Fruit fly (Drosophila melanogaster) whole organism, embryonic: ENCODE data around the gene Or85a.
A peak's percentile ranks its signal among the peaks of the same experiment; 100 is the strongest.

Experiments
- B-H1 ChIP-seq: fragments of 200-800 bp; sonication (Bioruptor generic); IDR thresholded peaks from 3 replicates; pipeline ENCODE4 v1.3.6; 2022; ENCODE audit warnings: missing biosample characterization, missing genetic modification characterization
- Bgb ChIP-seq: fragments of 200-800 bp; sonication (Bioruptor generic); IDR thresholded peaks from 2 replicates; pipeline ENCODE4 v1.3.6; 2022; ENCODE audit warnings: missing biosample characterization, missing genetic modification characterization; ENCODE audit not compliant: partially characterized antibody
- Bteb2 ChIP-seq: fragments of 200-800 bp; sonication (Bioruptor generic); optimal IDR thresholded peaks from 2 replicates; lab custom pipeline; 2016; ENCODE audit warnings: missing biosample characterization, missing genetic modification characterization
- CG10267 ChIP-seq: fragments of 200-800 bp; sonication (Bioruptor generic); optimal IDR thresholded peaks from 2 replicates; lab custom pipeline; 2018; ENCODE audit warnings: missing biosample characterization, mild to moderate bottlenecking, missing genetic modification characterization, moderate library complexity
- CG11085 ChIP-seq: fragments of 200-800 bp; sonication (Bioruptor generic); IDR thresholded peaks from 2 replicates; pipeline ENCODE4 v1.3.6; 2022; ENCODE audit warnings: missing biosample characterization, missing genetic modification characterization
- CG13287 ChIP-seq: fragments of 200-800 bp; sonication (Bioruptor generic); IDR thresholded peaks from 2 replicates; pipeline ENCODE4 v1.3.6; 2022; ENCODE audit warnings: missing biosample characterization, missing genetic modification characterization; ENCODE audit not compliant: partially characterized antibody
- CG14441 ChIP-seq: fragments of 200-800 bp; sonication (Bioruptor generic); IDR thresholded peaks from 2 replicates; pipeline ENCODE4 v1.3.6; 2022; ENCODE audit warnings: missing biosample characterization, missing genetic modification characterization
- CG15601 ChIP-seq: fragments of 200-800 bp; sonication (Bioruptor generic); optimal IDR thresholded peaks from 3 replicates; lab custom pipeline; 2019; ENCODE audit warnings: missing biosample characterization, mild to moderate bottlenecking, missing genetic modification characterization, moderate library complexity
- CG1603 ChIP-seq: fragments of 200-800 bp; sonication (Bioruptor generic); optimal IDR thresholded peaks from 2 replicates; lab custom pipeline; 2019; ENCODE audit warnings: missing biosample characterization, mild to moderate bottlenecking, missing genetic modification characterization, moderate library complexity
- CG16813 ChIP-seq: fragments of 200-800 bp; sonication (Bioruptor generic); IDR thresholded peaks from 3 replicates; pipeline ENCODE4 v1.3.6; 2022; ENCODE audit warnings: missing biosample characterization, missing genetic modification characterization; ENCODE audit not compliant: partially characterized antibody
- CG17612 ChIP-seq: fragments of 200-800 bp; sonication (Bioruptor generic); IDR thresholded peaks from 2 replicates; pipeline ENCODE4 v1.3.6; 2022; ENCODE audit warnings: missing biosample characterization, missing genetic modification characterization
- CG18011 ChIP-seq: fragments of 200-800 bp; sonication (Bioruptor generic); optimal IDR thresholded peaks from 2 replicates; lab custom pipeline; 2017; ENCODE audit warnings: missing biosample characterization, missing genetic modification characterization, mild to moderate bottlenecking, moderate library complexity, missing genotype
- CG18599 ChIP-seq: fragments of 200-800 bp; sonication (Bioruptor generic); optimal IDR thresholded peaks from 3 replicates; lab custom pipeline; 2017; ENCODE audit warnings: missing biosample characterization, missing genetic modification characterization, mild to moderate bottlenecking, moderate library complexity, missing genetic modification reagents
- CG2712 ChIP-seq: fragments of 200-800 bp; optimal IDR thresholded peaks from 3 replicates; lab custom pipeline; 2019; ENCODE audit warnings: missing biosample characterization, mild to moderate bottlenecking, missing genetic modification characterization, moderate library complexity
- CG32767 ChIP-seq: fragments of 200-800 bp; sonication (Bioruptor generic); IDR thresholded peaks from 2 replicates; pipeline ENCODE4 v1.3.6; 2022; ENCODE audit warnings: missing biosample characterization, missing genetic modification characterization
- CG4404 ChIP-seq: fragments of 200-800 bp; sonication (Bioruptor generic); IDR thresholded peaks from 2 replicates; pipeline ENCODE4 v1.3.6; 2022; ENCODE audit warnings: missing biosample characterization, missing genetic modification characterization
- CG4617 ChIP-seq: fragments of 200-800 bp; sonication (Bioruptor generic); optimal IDR thresholded peaks from 3 replicates; lab custom pipeline; 2016; ENCODE audit warnings: missing biosample characterization, missing genetic modification characterization, borderline replicate concordance
- CG5953 ChIP-seq: fragments of 200-800 bp; sonication (Bioruptor generic); IDR thresholded peaks from 2 replicates; pipeline ENCODE4 v1.3.6; 2022; ENCODE audit warnings: missing biosample characterization, missing genetic modification characterization
- CG7963 ChIP-seq: fragments of 200-800 bp; sonication (Bioruptor generic); IDR thresholded peaks from 3 replicates; pipeline ENCODE4 v1.3.6; 2022; ENCODE audit warnings: missing biosample characterization, missing genetic modification characterization; ENCODE audit not compliant: partially characterized antibody
- CG8478 ChIP-seq: fragments of >200 bp; optimal IDR thresholded peaks from 2 replicates; lab custom pipeline; 2018
- CG9215 ChIP-seq: fragments of 200-800 bp; sonication (Bioruptor generic); IDR thresholded peaks from 2 replicates; pipeline ENCODE4 v1.3.6; 2022; ENCODE audit warnings: missing biosample characterization, missing genetic modification characterization
- CG9797 ChIP-seq: fragments of 200-800 bp; sonication (Bioruptor generic); optimal IDR thresholded peaks from 3 replicates; lab custom pipeline; 2018; ENCODE audit warnings: missing biosample characterization, mild to moderate bottlenecking, missing genetic modification characterization
- Camta ChIP-seq: fragments of 200-800 bp; sonication (Bioruptor generic); optimal IDR thresholded peaks from 2 replicates; lab custom pipeline; 2016; ENCODE audit warnings: missing biosample characterization, missing genetic modification characterization
- Dek ChIP-seq: fragments of 200-800 bp; sonication (Bioruptor generic); optimal IDR thresholded peaks from 3 replicates; lab custom pipeline; 2019; ENCODE audit warnings: missing biosample characterization, mild to moderate bottlenecking, missing genetic modification characterization, moderate library complexity
- Dll ChIP-seq: fragments of 200-800 bp; sonication (Bioruptor generic); IDR thresholded peaks from 4 replicates; pipeline ENCODE4 v1.3.6; 2022; ENCODE audit warnings: missing biosample characterization, missing genetic modification characterization; ENCODE audit not compliant: partially characterized antibody
- E2f2 ChIP-seq: fragments of 200-800 bp; sonication (Bioruptor generic); IDR thresholded peaks from 2 replicates; pipeline ENCODE4 v1.3.6; 2022; ENCODE audit warnings: missing biosample characterization, missing genetic modification characterization
- Gug ChIP-seq: fragments of 200-800 bp; sonication (Bioruptor generic); IDR thresholded peaks from 4 replicates; pipeline ENCODE4 v1.3.6; 2022; ENCODE audit warnings: missing biosample characterization, missing genetic modification characterization
- Lim3 ChIP-seq: fragments of 200-800 bp; sonication (Bioruptor generic); IDR thresholded peaks from 2 replicates; pipeline ENCODE4 v1.3.6; 2022; ENCODE audit warnings: missing biosample characterization, missing genetic modification characterization
- Myb ChIP-seq: fragments of 200-800 bp; sonication (Bioruptor generic); optimal IDR thresholded peaks from 2 replicates; lab custom pipeline; 2016; ENCODE audit warnings: missing biosample characterization, missing genetic modification characterization
- Ravus ChIP-seq: fragments of 200-800 bp; sonication (Bioruptor generic); IDR thresholded peaks from 2 replicates; pipeline ENCODE4 v1.3.6; 2022; ENCODE audit warnings: missing biosample characterization, missing genetic modification characterization
- Rx ChIP-seq: fragments of 200-800 bp; sonication (Bioruptor generic); IDR thresholded peaks from 2 replicates; pipeline ENCODE4 v1.3.6; 2022; ENCODE audit warnings: missing biosample characterization, missing genetic modification characterization
- Spps ChIP-seq: fragments of 200-800 bp; sonication (Bioruptor generic); optimal IDR thresholded peaks from 2 replicates; lab custom pipeline; 2018; ENCODE audit warnings: missing biosample characterization, mild to moderate bottlenecking, missing genetic modification characterization
- Sry-δ ChIP-seq: fragments of 200-800 bp; sonication (Bioruptor generic); optimal IDR thresholded peaks from 2 replicates; lab custom pipeline; 2016; ENCODE audit warnings: missing biosample characterization, missing genetic modification characterization
- ab ChIP-seq: fragments of 200-800 bp; sonication (Bioruptor generic); optimal IDR thresholded peaks from 2 replicates; lab custom pipeline; 2016; ENCODE audit warnings: missing biosample characterization, missing genetic modification characterization
- az2 ChIP-seq: fragments of 200-800 bp; sonication (Bioruptor generic); optimal IDR thresholded peaks from 3 replicates; lab custom pipeline; 2016; ENCODE audit warnings: missing biosample characterization, missing genetic modification characterization
- bbx ChIP-seq: fragments of 200-800 bp; sonication (Bioruptor generic); IDR thresholded peaks from 2 replicates; pipeline ENCODE4 v1.3.6; 2022; ENCODE audit warnings: missing biosample characterization, missing genetic modification characterization; ENCODE audit not compliant: partially characterized antibody
- br ChIP-seq: fragments of >200 bp; optimal IDR thresholded peaks from 2 replicates; lab custom pipeline; 2017
- ci ChIP-seq: fragments of 200-800 bp; sonication (Bioruptor generic); IDR thresholded peaks from 3 replicates; pipeline ENCODE4 v1.3.6; 2022; ENCODE audit warnings: missing biosample characterization, missing genetic modification characterization
- gem ChIP-seq: fragments of 200-800 bp; sonication (Bioruptor generic); optimal IDR thresholded peaks from 2 replicates; lab custom pipeline; 2019; ENCODE audit warnings: missing biosample characterization, mild to moderate bottlenecking, missing genetic modification characterization, moderate library complexity
- gfzf ChIP-seq: fragments of 200-800 bp; sonication (Bioruptor generic); optimal IDR thresholded peaks from 2 replicates; lab custom pipeline; 2016; ENCODE audit warnings: missing biosample characterization, mild to moderate bottlenecking, missing genetic modification characterization, moderate library complexity
- grn ChIP-seq: fragments of 200-800 bp; sonication (Bioruptor generic); optimal IDR thresholded peaks from 3 replicates; lab custom pipeline; 2017; ENCODE audit warnings: missing biosample characterization, missing genetic modification characterization
- hb ChIP-seq: fragments of 200-800 bp; sonication (Bioruptor generic); IDR thresholded peaks from 3 replicates; pipeline ENCODE4 v1.3.6; 2022; ENCODE audit warnings: missing biosample characterization, missing genetic modification characterization; ENCODE audit not compliant: partially characterized antibody
- hbn ChIP-seq: fragments of 200-800 bp; sonication (Bioruptor generic); IDR thresholded peaks from 2 replicates; pipeline ENCODE4 v1.3.6; 2022; ENCODE audit warnings: missing biosample characterization, missing genetic modification characterization; ENCODE audit not compliant: partially characterized antibody
- lbe ChIP-seq: fragments of 200-800 bp; sonication (Bioruptor generic); optimal IDR thresholded peaks from 2 replicates; lab custom pipeline; 2016; ENCODE audit warnings: missing biosample characterization, mild to moderate bottlenecking, missing genetic modification characterization
- mirr ChIP-seq: fragments of 200-800 bp; sonication (Bioruptor generic); optimal IDR thresholded peaks from 3 replicates; lab custom pipeline; 2018; ENCODE audit warnings: missing biosample characterization, mild to moderate bottlenecking, missing genetic modification characterization
- nmo ChIP-seq: fragments of 200-800 bp; sonication (Bioruptor generic); optimal IDR thresholded peaks from 2 replicates; lab custom pipeline; 2018; ENCODE audit warnings: missing biosample characterization, mild to moderate bottlenecking, missing genetic modification characterization, moderate library complexity
- sqz ChIP-seq: fragments of 200-800 bp; sonication (Bioruptor generic); optimal IDR thresholded peaks from 3 replicates; lab custom pipeline; 2018; ENCODE audit warnings: missing biosample characterization, mild to moderate bottlenecking, missing genetic modification characterization
- stwl ChIP-seq: fragments of 200-800 bp; sonication (Bioruptor generic); optimal IDR thresholded peaks from 3 replicates; lab custom pipeline; 2018; ENCODE audit warnings: missing biosample characterization, mild to moderate bottlenecking, missing genetic modification characterization, moderate library complexity
- unc-4 ChIP-seq: fragments of 200-800 bp; sonication (Bioruptor generic); IDR thresholded peaks from 2 replicates; pipeline ENCODE4 v1.3.6; 2022; ENCODE audit warnings: missing biosample characterization, missing genetic modification characterization; ENCODE audit not compliant: partially characterized antibody
- vnd ChIP-seq: fragments of 200-800 bp; sonication (Bioruptor generic); IDR thresholded peaks from 3 replicates; pipeline ENCODE4 v1.3.6; 2022; ENCODE audit warnings: missing biosample characterization, missing genetic modification characterization; ENCODE audit not compliant: partially characterized antibody
- zfh2 ChIP-seq: fragments of 200-800 bp; sonication (Bioruptor generic); optimal IDR thresholded peaks from 2 replicates; lab custom pipeline; 2016; ENCODE audit warnings: missing biosample characterization, missing genetic modification characterization

Gene Or85a

DNA sequence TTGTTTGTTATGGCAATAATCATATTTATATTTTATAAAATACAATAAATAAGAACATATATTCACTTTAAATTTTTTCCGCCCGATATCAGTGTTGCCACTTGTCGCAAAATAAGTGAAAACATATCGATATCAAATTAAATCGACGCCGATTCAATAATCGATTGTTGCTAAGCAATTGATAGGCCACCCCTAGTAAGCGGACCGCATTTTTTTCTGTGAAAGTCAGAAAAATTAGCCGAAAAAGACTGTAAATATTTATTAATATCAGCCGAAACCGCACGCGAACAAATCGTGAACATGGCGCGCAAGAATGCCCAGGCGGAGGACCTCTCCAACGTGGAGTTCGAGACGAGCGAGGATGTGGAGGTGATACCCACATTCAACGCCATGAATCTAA lies 8.5 kb upstream of the Or85a start, which contains the start of gene CG7483 (continued):
- no peak for TF ChIP-seq az2 (GFP tag; lab: Kevin White, UChicago)
- TF ChIP-seq CG9215 (GFP tag; lab: Robert Waterston, UW) = no peak
- 0 out of 3 replicates have a peak, but pooled peaks have one; percentile 20 for TF ChIP-seq ci (GFP tag; lab: Robert Waterston, UW)
- peak; percentile 48 for TF ChIP-seq CG10267
- peak; percentile 89 for TF ChIP-seq Dll (GFP tag; lab: Robert Waterston, UW)
- TF ChIP-seq CG4617 (GFP tag; lab: Kevin White, UChicago) = peak; percentile 46
- TF ChIP-seq Rx (GFP tag; lab: Robert Waterston, UW) = no peak
- TF ChIP-seq Ravus = no peak
- TF ChIP-seq bbx = peak; percentile 84
- TF ChIP-seq stwl (tag; lab: Kevin White, UChicago) = peak; percentile 30
- no peak for TF ChIP-seq gem
- no peak for TF ChIP-seq Lim3 (GFP tag; lab: Robert Waterston, UW)
- TF ChIP-seq CG17612 (GFP tag; lab: Robert Waterston, UW) = no peak
- TF ChIP-seq CG16813 (GFP tag; lab: Robert Waterston, UW) = peak; percentile 79
- peak; percentile 46 for TF ChIP-seq CG15601 (tag; lab: Kevin White, UChicago)
- TF ChIP-seq CG4404 (GFP tag; lab: Robert Waterston, UW) = no peak
- TF ChIP-seq CG9797 (GFP tag; lab: Kevin White, UChicago) = peak; percentile 54
- no peak for TF ChIP-seq CG18599 (GFP tag; lab: Kevin White, UChicago)
- TF ChIP-seq Spps = no peak
- TF ChIP-seq Bteb2 (GFP tag; lab: Kevin White, UChicago) = no peak
- TF ChIP-seq CG11085 = no peak
- TF ChIP-seq B-H1 = no peak
- peak; percentile 13 for TF ChIP-seq CG1603 (tag; lab: Kevin White, UChicago)
- TF ChIP-seq vnd (GFP tag; lab: Robert Waterston, UW) = peak; percentile 75
- peak; percentile 71 for TF ChIP-seq CG7963
- TF ChIP-seq Sry-δ (GFP tag; lab: Kevin White, UChicago) = peak; percentile 87
- TF ChIP-seq ab (GFP tag; lab: Kevin White, UChicago) = no peak
- no peak for TF ChIP-seq mirr (GFP tag; lab: Kevin White, UChicago)
- no peak for TF ChIP-seq CG18011 (GFP tag; lab: Kevin White, UChicago)
- TF ChIP-seq sqz (GFP tag; lab: Kevin White, UChicago) = peak; percentile 81
- TF ChIP-seq hbn = peak; percentile 87
- TF ChIP-seq Myb = peak; percentile 4
- TF ChIP-seq Dek (tag; lab: Kevin White, UChicago) = no peak
- no peak for TF ChIP-seq CG5953 (GFP tag; lab: Robert Waterston, UW)
- peak; percentile 98 for TF ChIP-seq E2f2 (GFP tag; lab: Robert Waterston, UW)
- TF ChIP-seq unc-4 = peak; percentile 88
- TF ChIP-seq Gug = no peak
- no peak for TF ChIP-seq Camta (GFP tag; lab: Kevin White, UChicago)
- peak; percentile 61; the same call in 1 of the 3 replicates for TF ChIP-seq hb (GFP tag; lab: Robert Waterston, UW)
- no peak for TF ChIP-seq grn
- TF ChIP-seq CG8478 (lab: Kevin White, UChicago) = no peak
- peak; percentile 86 for TF ChIP-seq Bgb (GFP tag; lab: Robert Waterston, UW)
- TF ChIP-seq br (lab: Kevin White, UChicago) = no peak
- TF ChIP-seq CG2712 (tag; lab: Kevin White, UChicago) = peak; percentile 22
- TF ChIP-seq lbe (GFP tag; lab: Kevin White, UChicago) = peak; percentile 34
- no peak for TF ChIP-seq zfh2 (GFP tag; lab: Kevin White, UChicago)
- TF ChIP-seq nmo (GFP tag; lab: Kevin White, UChicago) = peak; percentile 22
- TF ChIP-seq CG14441 (GFP tag; lab: Robert Waterston, UW) = no peak
- TF ChIP-seq CG32767 (GFP tag; lab: Robert Waterston, UW) = no peak; the same call in 1 of the 2 replicates
- TF ChIP-seq gfzf (GFP tag; lab: Kevin White, UChicago) = peak; percentile 30
- TF ChIP-seq CG13287 (GFP tag; lab: Robert Waterston, UW) = peak; percentile 95
